Comparison of ENCODE assay signal across 2 fruit fly cellular contexts in the genomic region with DNA sequence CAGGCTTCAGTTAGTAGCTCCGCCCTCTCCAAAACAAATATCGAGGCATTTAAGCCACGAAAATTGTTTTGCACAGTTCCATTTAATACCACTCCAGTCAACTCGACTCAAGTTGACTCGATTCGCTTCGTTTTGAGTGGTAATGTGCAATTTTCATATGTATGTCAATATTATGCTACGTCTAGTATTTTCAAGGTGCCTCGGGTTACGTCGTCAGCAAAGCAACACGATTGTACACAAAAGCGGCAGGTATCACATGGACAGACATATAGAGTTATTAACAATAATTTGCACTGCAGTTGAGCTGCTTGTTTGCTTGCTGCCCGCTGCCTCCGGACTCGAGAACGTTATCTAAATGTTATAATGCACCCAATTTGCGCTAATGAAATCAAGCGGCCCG.
TF ChIP-seq lines count a peak whose summit lies in the region.

No protein-coding gene starts in this region.

- TF ChIP-seq CTCF in whole organism, embryonic (GFP tag; optimal IDR thresholded peaks at IDR 0.05; lab: Kevin White, UChicago) = no peak

TF ChIP-seq in whole organism, adult, 20 proteins besides CTCF, POLR2A, EP300 and RAD21:
- peak; percentile 20 for TF ChIP-seq CG12768 (GFP tag; optimal IDR thresholded peaks at IDR 0.05; lab: Kevin White, UChicago)
- peak; percentile 92 for TF ChIP-seq tj (GFP tag; optimal IDR thresholded peaks at IDR 0.05; lab: Kevin White, UChicago)
- TF ChIP-seq Crg-1 (GFP tag; optimal IDR thresholded peaks at IDR 0.05; lab: Kevin White, UChicago) = no peak
- no peak for TF ChIP-seq CG14711 (tag; optimal IDR thresholded peaks at IDR 0.05; lab: Kevin White, UChicago)
- no peak for TF ChIP-seq Hr96 (GFP tag; optimal IDR thresholded peaks at IDR 0.05; lab: Kevin White, UChicago)
- no peak for TF ChIP-seq pad (GFP tag; optimal IDR thresholded peaks at IDR 0.05; lab: Kevin White, UChicago)

TF ChIP-seq in whole organism, embryonic, 481 proteins besides CTCF, POLR2A, EP300 and RAD21:
- TF ChIP-seq Ets65A (GFP tag; lab: Kevin White, UChicago) (peak; percentile 10), Oli (tag; optimal IDR thresholded peaks at IDR 0.05; lab: Kevin White, UChicago) (no peak), wor (GFP tag; IDR thresholded peaks at IDR 0.05; lab: Robert Waterston, UW) (no peak), CG9437 (GFP tag; optimal IDR thresholded peaks at IDR 0.05; lab: Kevin White, UChicago) (no peak), TFAM (GFP tag; optimal IDR thresholded peaks at IDR 0.05; lab: Kevin White, UChicago) (no peak), HLH3B (GFP tag; IDR thresholded peaks at IDR 0.05; lab: Robert Waterston, UW) (no peak), CG15269 (tag; optimal IDR thresholded peaks at IDR 0.05; lab: Kevin White, UChicago) (no peak), sens (GFP tag; lab: Kevin White, UChicago) (peak; percentile 46)
